Fruit fly (Drosophila melanogaster): ENCODE measurements around the gene CG16782.
A peak's percentile ranks its signal among the peaks of the same experiment; 100 is the strongest.

Gene CG16782

DNA sequence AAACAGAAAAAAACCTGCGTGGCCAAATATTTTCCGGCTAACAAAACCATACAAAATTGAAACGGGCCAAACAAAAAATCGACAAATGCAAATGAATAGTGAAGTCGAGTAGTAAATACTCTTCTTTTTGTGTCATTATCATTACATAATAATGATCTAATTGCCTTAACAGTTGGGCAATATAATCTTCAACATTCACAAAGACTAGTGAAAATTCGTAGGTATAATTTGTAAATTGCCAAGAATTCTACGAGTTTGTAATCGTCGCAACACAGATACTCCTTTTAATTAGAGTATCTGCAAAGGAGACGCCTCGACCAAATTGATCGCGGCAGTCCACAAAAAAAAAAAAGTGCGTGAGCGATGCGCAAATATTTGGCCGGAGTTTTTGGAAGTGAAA is 22.5 kb downstream of the CG16782 start (continued):
- TF ChIP-seq Adf1 (GFP tag; IDR thresholded peaks at IDR 0.05) (no peak), mam (GFP tag; optimal IDR thresholded peaks at IDR 0.05) (peak; percentile 25), CG9797 (GFP tag; optimal IDR thresholded peaks at IDR 0.05) (no peak), CkIIα-i1 (GFP tag; IDR thresholded peaks at IDR 0.05) (no peak), Oli (tag; optimal IDR thresholded peaks at IDR 0.05) (peak; percentile 7), CG18599 (GFP tag; optimal IDR thresholded peaks at IDR 0.05) (no peak), gsb-n (tag; optimal IDR thresholded peaks at IDR 0.05) (no peak), ttk (GFP tag; IDR thresholded peaks at IDR 0.05) (no peak), CG15073 (GFP tag; optimal IDR thresholded peaks at IDR 0.05) (no peak), sd (tag; optimal IDR thresholded peaks at IDR 0.05) (peak; percentile 9), CG10366 (GFP tag; IDR thresholded peaks at IDR 0.05) (no peak), CG34422 (GFP tag; IDR thresholded peaks at IDR 0.05) (no peak), NK7.1 (GFP tag; optimal IDR thresholded peaks at IDR 0.05) (no peak), CG42726 (GFP tag; IDR thresholded peaks at IDR 0.05; ENCODE audit: partially characterized antibody) (no peak), mirr (GFP tag; optimal IDR thresholded peaks at IDR 0.05) (no peak), CG30431 (GFP tag; optimal IDR thresholded peaks at IDR 0.05) (no peak), row (GFP tag; IDR thresholded peaks at IDR 0.05) (peak; percentile 55), CG1647 (GFP tag; optimal IDR thresholded peaks at IDR 0.05) (no peak), CG3065 (GFP tag; optimal IDR thresholded peaks at IDR 0.05) (no peak), CG7928 (GFP tag; optimal IDR thresholded peaks at IDR 0.05) (no peak), BtbVII (GFP tag; optimal IDR thresholded peaks at IDR 0.05) (peak; percentile 36), dpn (GFP tag; optimal IDR thresholded peaks at IDR 0.05) (no peak), bowl (GFP tag; IDR thresholded peaks at IDR 0.05) (no peak), Gsc (GFP tag; IDR thresholded peaks at IDR 0.05) (no peak), Fer1 (GFP tag; optimal IDR thresholded peaks at IDR 0.05) (no peak), ftz-f1 (GFP tag; optimal IDR thresholded peaks at IDR 0.05) (no peak), CG2678 (tag; optimal IDR thresholded peaks at IDR 0.05) (peak; percentile 41), ato (GFP tag; IDR thresholded peaks at IDR 0.05; ENCODE audit: partially characterized antibody) (no peak), lola (GFP tag; optimal IDR thresholded peaks at IDR 0.05) (no peak), Awh (GFP tag; IDR thresholded peaks at IDR 0.05) (no peak), CG13296 (GFP tag; optimal IDR thresholded peaks at IDR 0.05) (no peak), CG4730 (GFP tag; IDR thresholded peaks at IDR 0.05) (no peak), Vsx1 (GFP tag; optimal IDR thresholded peaks at IDR 0.05) (no peak), Mrtf (GFP tag; IDR thresholded peaks at IDR 0.05) (no peak), chm (GFP tag; IDR thresholded peaks at IDR 0.05) (no peak), CG17802 (tag; optimal IDR thresholded peaks at IDR 0.05) (no peak), hth (optimal IDR thresholded peaks at IDR 0.05) (no peak), Opbp (GFP tag; IDR thresholded peaks at IDR 0.05; ENCODE audit: partially characterized antibody) (no peak), az2 (GFP tag; optimal IDR thresholded peaks at IDR 0.05) (no peak), CG1792 (GFP tag; optimal IDR thresholded peaks at IDR 0.05) (no peak), CG2116 (GFP tag; optimal IDR thresholded peaks at IDR 0.05) (no peak), CG3995 (GFP tag; optimal IDR thresholded peaks at IDR 0.05) (no peak), Doc3 (GFP tag; IDR thresholded peaks at IDR 0.05; ENCODE audit: partially characterized antibody) (no peak), jing (GFP tag; optimal IDR thresholded peaks at IDR 0.05) (no peak), gcm2 (GFP tag; optimal IDR thresholded peaks at IDR 0.05) (no peak), CG43689 (GFP tag; IDR thresholded peaks at IDR 0.05) (no peak), vfl (GFP tag; optimal IDR thresholded peaks at IDR 0.05) (no peak), CG9932 (GFP tag; IDR thresholded peaks at IDR 0.05) (no peak), scrt (GFP tag; optimal IDR thresholded peaks at IDR 0.05) (no peak), CG3847 (GFP tag; IDR thresholded peaks at IDR 0.05) (no peak), gsb (GFP tag; IDR thresholded peaks at IDR 0.05) (no peak), Optix (GFP tag; IDR thresholded peaks at IDR 0.05) (no peak), sqz (GFP tag; optimal IDR thresholded peaks at IDR 0.05) (peak; percentile 17)
